Fruit fly (Drosophila melanogaster): ENCODE data around the gene ppk18.
A peak's percentile ranks its signal among the peaks of the same experiment; 100 is the strongest.

Gene ppk18

dm6 chr2L:9758856-9759255 is 11.9 kb downstream of the ppk18 start (continued):
- peak; percentile 5; the same call in 1 of the 2 replicates for TF ChIP-seq stc (GFP tag; IDR thresholded peaks at IDR 0.05)
- no peak for TF ChIP-seq nau (GFP tag; optimal IDR thresholded peaks at IDR 0.05)
- TF ChIP-seq jumu (GFP tag; optimal IDR thresholded peaks at IDR 0.05) = peak; percentile 48
- no peak for TF ChIP-seq tll (GFP tag; optimal IDR thresholded peaks at IDR 0.05)
- no peak for TF ChIP-seq kay (GFP tag; optimal IDR thresholded peaks at IDR 0.05)
- no peak for TF ChIP-seq org-1 (GFP tag; optimal IDR thresholded peaks at IDR 0.05)
- peak; percentile 89 for TF ChIP-seq hbn (GFP tag; IDR thresholded peaks at IDR 0.05; ENCODE audit: partially characterized antibody)
- TF ChIP-seq Dll (GFP tag; IDR thresholded peaks at IDR 0.05; ENCODE audit: partially characterized antibody) = peak; percentile 95
- 0 out of 2 replicates have a peak, but pooled peaks have one; percentile 6 for TF ChIP-seq sens-2 (GFP tag; IDR thresholded peaks at IDR 0.05)
- TF ChIP-seq CG14014 (GFP tag; IDR thresholded peaks at IDR 0.05) = peak; percentile 62
- no peak for TF ChIP-seq CG7745 (tag; optimal IDR thresholded peaks at IDR 0.05)
- TF ChIP-seq CG12769 (tag; optimal IDR thresholded peaks at IDR 0.05) = no peak
- peak; percentile 64 for TF ChIP-seq mirr (GFP tag; optimal IDR thresholded peaks at IDR 0.05)
- TF ChIP-seq CG15479 (GFP tag; optimal IDR thresholded peaks at IDR 0.05) = peak; percentile 3
- peak; percentile 65 for TF ChIP-seq CG17912 (GFP tag; optimal IDR thresholded peaks at IDR 0.05)
- peak; percentile 18 for TF ChIP-seq CG12942 (GFP tag; optimal IDR thresholded peaks at IDR 0.05)
- TF ChIP-seq fd64A (GFP tag; optimal IDR thresholded peaks at IDR 0.05) = no peak
- no peak for TF ChIP-seq Mes4 (GFP tag; optimal IDR thresholded peaks at IDR 0.05)
- TF ChIP-seq GATAe (GFP tag; conservative IDR thresholded peaks at IDR 0.05) = peak; percentile 54; the same call in 1 of the 2 replicates
- peak; percentile 67 for TF ChIP-seq NfI (GFP tag; optimal IDR thresholded peaks at IDR 0.05)
- TF ChIP-seq br (optimal IDR thresholded peaks at IDR 0.05) = no peak
- TF ChIP-seq vnd (GFP tag; IDR thresholded peaks at IDR 0.05; ENCODE audit: partially characterized antibody) = peak; percentile 92
- TF ChIP-seq odd (GFP tag; optimal IDR thresholded peaks at IDR 0.05) = no peak
- TF ChIP-seq CG18764 (GFP tag; optimal IDR thresholded peaks at IDR 0.05) = peak; percentile 3
- peak; percentile 19 for TF ChIP-seq dmrt99B (tag; optimal IDR thresholded peaks at IDR 0.05)
- TF ChIP-seq trh (GFP tag; optimal IDR thresholded peaks at IDR 0.05) = no peak
- TF ChIP-seq CG13424 (tag; optimal IDR thresholded peaks at IDR 0.05) = peak; percentile 50
- peak; percentile 16 for TF ChIP-seq CG10543 (GFP tag; optimal IDR thresholded peaks at IDR 0.05)
- TF ChIP-seq fu2 (GFP tag; optimal IDR thresholded peaks at IDR 0.05) = peak; percentile 63
- peak; percentile 79 for TF ChIP-seq pzg (GFP tag; optimal IDR thresholded peaks at IDR 0.05)
- peak; percentile 47 for TF ChIP-seq CG15269 (tag; optimal IDR thresholded peaks at IDR 0.05)
- peak; percentile 22 for TF ChIP-seq YL-1 (GFP tag; optimal IDR thresholded peaks at IDR 0.05)
- peak; percentile 95 for TF ChIP-seq CG13287 (GFP tag; IDR thresholded peaks at IDR 0.05; ENCODE audit: partially characterized antibody)
- no peak for TF ChIP-seq CG2875 (GFP tag; optimal IDR thresholded peaks at IDR 0.05)
- TF ChIP-seq CG42726 (GFP tag; IDR thresholded peaks at IDR 0.05; ENCODE audit: partially characterized antibody) = peak; percentile 93
- TF ChIP-seq cg (GFP tag; optimal IDR thresholded peaks at IDR 0.05) = peak; percentile 25
- TF ChIP-seq CG18011 (GFP tag; optimal IDR thresholded peaks at IDR 0.05) = peak; percentile 30
- peak; percentile 93 for TF ChIP-seq Sry-δ (GFP tag; optimal IDR thresholded peaks at IDR 0.05)
- TF ChIP-seq HLH4C (GFP tag; IDR thresholded peaks at IDR 0.05; ENCODE audit: partially characterized antibody) = peak; percentile 81
- no peak for TF ChIP-seq p53 (GFP tag; optimal IDR thresholded peaks at IDR 0.05)
- TF ChIP-seq Sry-β (GFP tag; optimal IDR thresholded peaks at IDR 0.05) = peak; percentile 37
- TF ChIP-seq CG10462 (GFP tag; optimal IDR thresholded peaks at IDR 0.05) = no peak
- TF ChIP-seq gcm (GFP tag; optimal IDR thresholded peaks at IDR 0.05) = no peak
- TF ChIP-seq CG6175 (GFP tag; IDR thresholded peaks at IDR 0.05) = peak; percentile 96
- TF ChIP-seq danr (GFP tag; IDR thresholded peaks at IDR 0.05) = peak; percentile 25; the same call in 1 of the 2 replicates
- 0 out of 3 replicates have a peak, but pooled peaks have one; percentile 51 for TF ChIP-seq otp (GFP tag; IDR thresholded peaks at IDR 0.05)
- TF ChIP-seq run (tag; optimal IDR thresholded peaks at IDR 0.05) = no peak
- TF ChIP-seq CG17612 (GFP tag; IDR thresholded peaks at IDR 0.05) = no peak
- TF ChIP-seq Usf (GFP tag; optimal IDR thresholded peaks at IDR 0.05) = no peak
- peak; percentile 35 for TF ChIP-seq zen (tag; optimal IDR thresholded peaks at IDR 0.05)
